Fruit fly (Drosophila melanogaster) whole organism, embryonic: ENCODE data around the gene CG6163.

ENCODE experiments used
- Abd-B ChIP-seq: fragments of 200-800 bp; sonication (Bioruptor generic); optimal IDR thresholded peaks from 2 replicates; lab custom pipeline; 2018; ENCODE audit warnings: missing biosample characterization, mild to moderate bottlenecking, missing genetic modification characterization, moderate library complexity
- Asciz ChIP-seq: fragments of 200-800 bp; sonication (Bioruptor generic); optimal IDR thresholded peaks from 2 replicates; lab custom pipeline; 2017; ENCODE audit warnings: missing biosample characterization, mild to moderate bottlenecking, missing genetic modification characterization, missing genetic modification reagents
- Bdp1 ChIP-seq: fragments of 200-800 bp; sonication (Bioruptor generic); optimal IDR thresholded peaks from 3 replicates; lab custom pipeline; 2016; ENCODE audit warnings: missing biosample characterization, missing genetic modification characterization
- Blimp-1 ChIP-seq: fragments of 200-800 bp; sonication (Bioruptor generic); optimal IDR thresholded peaks from 3 replicates; lab custom pipeline; 2018; ENCODE audit warnings: missing biosample characterization, missing genetic modification characterization, mild to moderate bottlenecking, moderate library complexity, missing genetic modification reagents
- CG10462 ChIP-seq: fragments of 200-800 bp; sonication (Bioruptor generic); optimal IDR thresholded peaks from 2 replicates; lab custom pipeline; 2016; ENCODE audit warnings: missing biosample characterization, missing genetic modification characterization
- CG10543 ChIP-seq: fragments of 200-800 bp; sonication (Bioruptor generic); optimal IDR thresholded peaks from 3 replicates; lab custom pipeline; 2017; ENCODE audit warnings: missing biosample characterization, mild to moderate bottlenecking, missing genetic modification characterization, moderate library complexity
- CG10979 ChIP-seq: fragments of 200-800 bp; sonication (Bioruptor generic); optimal IDR thresholded peaks from 2 replicates; lab custom pipeline; 2018; ENCODE audit warnings: missing biosample characterization, mild to moderate bottlenecking, missing genetic modification characterization, moderate library complexity
- CG1233 ChIP-seq: fragments of 200-800 bp; sonication (Bioruptor generic); optimal IDR thresholded peaks from 4 replicates; lab custom pipeline; 2018; ENCODE audit warnings: missing biosample characterization, mild to moderate bottlenecking, missing genetic modification characterization
- CG13123 ChIP-seq: fragments of 200-800 bp; sonication (Bioruptor generic); optimal IDR thresholded peaks from 2 replicates; lab custom pipeline; 2016; ENCODE audit warnings: missing biosample characterization, missing genetic modification characterization
- CG13894 ChIP-seq: fragments of 200-800 bp; sonication (Bioruptor generic); optimal IDR thresholded peaks from 3 replicates; lab custom pipeline; 2018; ENCODE audit warnings: missing biosample characterization, mild to moderate bottlenecking, missing genetic modification characterization, moderate library complexity
- CG15073 ChIP-seq: fragments of 200-800 bp; sonication (Bioruptor generic); optimal IDR thresholded peaks from 2 replicates; lab custom pipeline; 2016; ENCODE audit warnings: missing biosample characterization, missing genetic modification characterization
- CG2120 ChIP-seq: fragments of 200-800 bp; sonication (Bioruptor generic); optimal IDR thresholded peaks from 3 replicates; lab custom pipeline; 2016; ENCODE audit warnings: missing biosample characterization, missing genetic modification characterization
- CG31224 ChIP-seq: fragments of 200-800 bp; sonication (Bioruptor generic); IDR thresholded peaks from 2 replicates; pipeline ENCODE4 v1.3.6; 2022; ENCODE audit warnings: missing biosample characterization, missing genetic modification characterization
- CG3281 ChIP-seq: fragments of 200-800 bp; sonication (Bioruptor generic); optimal IDR thresholded peaks from 3 replicates; lab custom pipeline; 2017; ENCODE audit warnings: missing biosample characterization, mild to moderate bottlenecking, missing genetic modification characterization
- CG34376 ChIP-seq: fragments of 200-800 bp; sonication (Bioruptor generic); optimal IDR thresholded peaks from 2 replicates; lab custom pipeline; 2018; ENCODE audit warnings: missing biosample characterization, mild to moderate bottlenecking, missing genetic modification characterization
- CG3995 ChIP-seq: fragments of 200-800 bp; sonication (Bioruptor generic); optimal IDR thresholded peaks from 3 replicates; lab custom pipeline; 2016; ENCODE audit warnings: missing biosample characterization, missing genetic modification characterization
- CG6654 ChIP-seq: fragments of 200-800 bp; sonication (Bioruptor generic); optimal IDR thresholded peaks from 2 replicates; lab custom pipeline; 2017; ENCODE audit warnings: missing biosample characterization, mild to moderate bottlenecking, missing genetic modification characterization
- CG7556 ChIP-seq: fragments of 200-800 bp; sonication (Bioruptor generic); optimal IDR thresholded peaks from 2 replicates; lab custom pipeline; 2017; ENCODE audit warnings: missing biosample characterization, mild to moderate bottlenecking, missing genetic modification characterization
- CG8944 ChIP-seq: fragments of 200-800 bp; sonication (Bioruptor generic); optimal IDR thresholded peaks from 3 replicates; lab custom pipeline; 2016; ENCODE audit warnings: missing biosample characterization, missing genetic modification characterization
- D19B ChIP-seq: fragments of 200-800 bp; sonication (Bioruptor generic); optimal IDR thresholded peaks from 2 replicates; lab custom pipeline; 2017; ENCODE audit warnings: missing biosample characterization, mild to moderate bottlenecking, missing genetic modification characterization
- E2f2 ChIP-seq: fragments of 200-800 bp; sonication (Bioruptor generic); IDR thresholded peaks from 2 replicates; pipeline ENCODE4 v1.3.6; 2022; ENCODE audit warnings: missing biosample characterization, missing genetic modification characterization
- GATAe ChIP-seq: fragments of 200-800 bp; sonication (Bioruptor generic); conservative IDR thresholded peaks from 2 replicates; pipeline ENCODE4 v1.3.6; 2022; ENCODE audit warnings: missing biosample characterization, missing genetic modification characterization
- Hand ChIP-seq: fragments of 200-800 bp; sonication (Bioruptor generic); optimal IDR thresholded peaks from 2 replicates; lab custom pipeline; 2017; ENCODE audit warnings: mild to moderate bottlenecking, missing biosample characterization, missing genetic modification reagents, missing genetic modification characterization
- Hr51 ChIP-seq, 2 experiments: fragments of 200-800 bp; sonication (Bioruptor generic); optimal IDR thresholded peaks; 2 replicates in 1 of 2; 3 replicates in 1 of 2; lab custom pipeline; 2016 to 2018; ENCODE audit warnings: missing biosample characterization in 2 of 2, missing genetic modification characterization in 2 of 2, mild to moderate bottlenecking in 1 of 2, moderate library complexity in 1 of 2
- Hr78 ChIP-seq, 2 experiments: fragments of 200-800 bp in 1 of 2; fragments of >200 bp in 1 of 2; sonication (Bioruptor generic) in 1 of 2; optimal IDR thresholded peaks; 2 replicates each; lab custom pipeline; 2017 to 2019; ENCODE audit warnings: missing biosample characterization in 2 of 2, missing genetic modification characterization in 2 of 2, mild to moderate bottlenecking in 1 of 2, moderate library complexity in 1 of 2
- Kr ChIP-seq: fragments of 200-800 bp; sonication (Bioruptor generic); optimal IDR thresholded peaks from 2 replicates; lab custom pipeline; 2017; ENCODE audit warnings: missing biosample characterization, mild to moderate bottlenecking, missing genetic modification characterization
- Med ChIP-seq: fragments of 200-800 bp; sonication (Bioruptor generic); peaks from one replicate; lab custom pipeline; 2016; ENCODE audit warnings: missing biosample characterization, missing genetic modification characterization, mild to moderate bottlenecking, inconsistent platforms, moderate library complexity
- NC2β ChIP-seq: fragments of 200-800 bp; sonication (Bioruptor generic); optimal IDR thresholded peaks from 2 replicates; lab custom pipeline; 2016; ENCODE audit warnings: missing biosample characterization, missing genetic modification characterization
- Nf-YA ChIP-seq: fragments of 200-800 bp; sonication (Bioruptor generic); IDR thresholded peaks from 2 replicates; pipeline ENCODE4 v1.3.6; 2022; ENCODE audit warnings: missing biosample characterization, missing genetic modification characterization
- PHDP ChIP-seq: fragments of 200-800 bp; sonication (Bioruptor generic); optimal IDR thresholded peaks from 3 replicates; lab custom pipeline; 2018; ENCODE audit warnings: missing biosample characterization, mild to moderate bottlenecking, missing genetic modification characterization, moderate library complexity
- Pdp1 ChIP-seq, 2 experiments: fragments of 200-800 bp; sonication (Bioruptor generic); optimal IDR thresholded peaks; 3 replicates each; lab custom pipeline; 2016; ENCODE audit warnings: missing biosample characterization in 2 of 2, missing genetic modification characterization in 2 of 2, mild to moderate bottlenecking in 1 of 2, moderate library complexity in 1 of 2
- Ravus ChIP-seq: fragments of 200-800 bp; sonication (Bioruptor generic); IDR thresholded peaks from 2 replicates; pipeline ENCODE4 v1.3.6; 2022; ENCODE audit warnings: missing biosample characterization, missing genetic modification characterization
- Side ChIP-seq: fragments of 200-800 bp; sonication (Bioruptor generic); optimal IDR thresholded peaks from 2 replicates; lab custom pipeline; 2016; ENCODE audit warnings: missing biosample characterization, missing genetic modification characterization
- YL-1 ChIP-seq: fragments of 200-800 bp; sonication (Bioruptor generic); optimal IDR thresholded peaks from 3 replicates; lab custom pipeline; 2017; ENCODE audit warnings: missing biosample characterization, mild to moderate bottlenecking, missing genetic modification characterization
- abd-A ChIP-seq: fragments of 200-800 bp; sonication (Bioruptor generic); optimal IDR thresholded peaks from 3 replicates; lab custom pipeline; 2019; ENCODE audit warnings: missing biosample characterization, mild to moderate bottlenecking, missing genetic modification characterization, moderate library complexity
- chinmo ChIP-seq: fragments of 200-800 bp; sonication (Bioruptor generic); IDR thresholded peaks from 4 replicates; pipeline ENCODE4 v1.3.6; 2022; ENCODE audit warnings: missing biosample characterization, missing genetic modification characterization; ENCODE audit not compliant: partially characterized antibody
- ci ChIP-seq: fragments of 200-800 bp; sonication (Bioruptor generic); IDR thresholded peaks from 3 replicates; pipeline ENCODE4 v1.3.6; 2022; ENCODE audit warnings: missing biosample characterization, missing genetic modification characterization
- crol ChIP-seq: fragments of 200-800 bp; sonication (Bioruptor generic); IDR thresholded peaks from 2 replicates; pipeline ENCODE4 v1.3.6; 2022; ENCODE audit warnings: missing biosample characterization, missing genetic modification characterization
- cwo ChIP-seq: fragments of 200-800 bp; sonication (Bioruptor generic); optimal IDR thresholded peaks from 3 replicates; lab custom pipeline; 2017; ENCODE audit warnings: missing biosample characterization, missing genetic modification characterization, mild to moderate bottlenecking, moderate library complexity, missing genetic modification reagents
- dmrt11E ChIP-seq: fragments of 200-800 bp; sonication (Bioruptor generic); optimal IDR thresholded peaks from 3 replicates; lab custom pipeline; 2018; ENCODE audit warnings: missing biosample characterization, mild to moderate bottlenecking, missing genetic modification characterization, moderate library complexity
- fd96Cb ChIP-seq: fragments of 200-800 bp; sonication (Bioruptor generic); optimal IDR thresholded peaks from 2 replicates; lab custom pipeline; 2018; ENCODE audit warnings: missing biosample characterization, mild to moderate bottlenecking, missing genetic modification characterization, moderate library complexity
- gsb-n ChIP-seq: fragments of 200-800 bp; sonication (Bioruptor generic); optimal IDR thresholded peaks from 3 replicates; lab custom pipeline; 2018; ENCODE audit warnings: missing biosample characterization, mild to moderate bottlenecking, missing genetic modification characterization
- mirr ChIP-seq: fragments of 200-800 bp; sonication (Bioruptor generic); optimal IDR thresholded peaks from 3 replicates; lab custom pipeline; 2018; ENCODE audit warnings: missing biosample characterization, mild to moderate bottlenecking, missing genetic modification characterization
- nom ChIP-seq: fragments of 200-800 bp; sonication (Bioruptor generic); optimal IDR thresholded peaks from 2 replicates; lab custom pipeline; 2017; ENCODE audit warnings: missing biosample characterization, missing genetic modification characterization, mild to moderate bottlenecking, moderate library complexity, missing genetic modification reagents
- pnt ChIP-seq: fragments of 200-800 bp; sonication (Bioruptor generic); optimal IDR thresholded peaks from 3 replicates; lab custom pipeline; 2016; ENCODE audit warnings: missing biosample characterization, missing genetic modification characterization
- sr ChIP-seq: fragments of 200-800 bp; sonication (Bioruptor generic); IDR thresholded peaks from 3 replicates; pipeline ENCODE4 v1.3.6; 2022; ENCODE audit warnings: missing biosample characterization, missing genetic modification characterization
- sug ChIP-seq: fragments of 200-800 bp; optimal IDR thresholded peaks from 2 replicates; lab custom pipeline; 2019; ENCODE audit warnings: missing biosample characterization, mild to moderate bottlenecking, missing genetic modification characterization, moderate library complexity

Gene CG6163

dm6 chr3L:11376224-11376813, 11.6 kb upstream of the CG6163 start:
- TF ChIP-seq dmrt11E (tag; lab: Kevin White, UChicago) (peak; percentile 5), abd-A (tag; lab: Kevin White, UChicago) (peak; percentile 76), CG10543 (GFP tag; lab: Kevin White, UChicago) (peak; percentile 62), Med (GFP tag; lab: Kevin White, UChicago) (peak; percentile 56), sug (tag; lab: Kevin White, UChicago) (peak; percentile 59), mirr (GFP tag; lab: Kevin White, UChicago) (peak; percentile 38), ci (GFP tag; lab: Robert Waterston, UW) (peak; percentile 38; the same call in 1 of the 3 replicates), CG2120 (no peak), CG34376 (GFP tag; lab: Kevin White, UChicago) (peak; percentile 44), chinmo (GFP tag; lab: Robert Waterston, UW) (0 out of 4 replicates have a peak, but pooled peaks have one; percentile 20), sr (no peak), crol (GFP tag; lab: Robert Waterston, UW) (peak; percentile 70), Nf-YA (GFP tag; lab: Robert Waterston, UW) (no peak), Pdp1 (GFP tag; optimal IDR thresholded peaks at IDR 0.05; lab: Kevin White, UChicago) (peak in 1 of 2 experiments; percentile 97), cwo (peak; percentile 30), Abd-B (GFP tag; lab: Kevin White, UChicago) (peak; percentile 1), Bdp1 (GFP tag; lab: Kevin White, UChicago) (no peak), Hand (GFP tag; lab: Kevin White, UChicago) (no peak), E2f2 (GFP tag; lab: Robert Waterston, UW) (0 out of 2 replicates have a peak, but pooled peaks have one; percentile 7), Hr78 (GFP tag; optimal IDR thresholded peaks at IDR 0.05; lab: Kevin White, UChicago) (peak in 1 of 2 experiments; percentile 72), NC2β (no peak)
- TF ChIP-seq, all 482 proteins: peak for 15

- TF ChIP-seq Bdp1 (GFP tag; lab: Kevin White, UChicago), result no peak
- no peak for TF ChIP-seq CG15073
- TF ChIP-seq E2f2 (GFP tag; lab: Robert Waterston, UW), result peak; percentile 43; the same call in 1 of the 2 replicates
- peak; percentile 31 for TF ChIP-seq YL-1 (GFP tag; lab: Kevin White, UChicago)
- TF ChIP-seq GATAe (GFP tag; lab: Robert Waterston, UW), result no peak
- TF ChIP-seq CG7556, result peak; percentile 67
- peak; percentile 21 for TF ChIP-seq CG6654 (GFP tag; lab: Kevin White, UChicago)
- TF ChIP-seq nom, result peak; percentile 27
- no peak for TF ChIP-seq CG13894
- peak; percentile 56 for TF ChIP-seq CG1233
- TF ChIP-seq D19B (GFP tag; lab: Kevin White, UChicago), result no peak
- TF ChIP-seq Blimp-1, result peak; percentile 86
- TF ChIP-seq CG10979 (tag; lab: Kevin White, UChicago), result peak; percentile 92
- TF ChIP-seq CG31224 (GFP tag; lab: Robert Waterston, UW), result peak; percentile 36; the same call in 1 of the 2 replicates
- TF ChIP-seq CG13123 (GFP tag; lab: Kevin White, UChicago), result no peak
- peak; percentile 29 for TF ChIP-seq CG10462
- peak; percentile 48 for TF ChIP-seq Kr (GFP tag; lab: Kevin White, UChicago)
- peak; percentile 17 for TF ChIP-seq CG8944 (GFP tag; lab: Kevin White, UChicago)
- peak in 1 of 2 experiments; percentile 61 for TF ChIP-seq Hr51 (GFP tag; optimal IDR thresholded peaks at IDR 0.05; lab: Kevin White, UChicago)
- TF ChIP-seq CG2120, result no peak
- peak; percentile 57 for TF ChIP-seq Asciz (GFP tag; lab: Kevin White, UChicago)
- peak; percentile 73 for TF ChIP-seq PHDP
- peak; percentile 11 for TF ChIP-seq Side
- TF ChIP-seq Ravus (GFP tag; lab: Robert Waterston, UW), result no peak
- TF ChIP-seq gsb-n (tag; lab: Kevin White, UChicago), result peak; percentile 81
- TF ChIP-seq CG3995, result no peak
- peak; percentile 44 for TF ChIP-seq pnt
- TF ChIP-seq CG3281 (GFP tag; lab: Kevin White, UChicago), result no peak
- peak; percentile 81 for TF ChIP-seq fd96Cb (tag; lab: Kevin White, UChicago)
Observed at dm6 chr3L:11375304-11375703, 10.6 kb upstream of the CG6163 start.
